Worm (Caenorhabditis elegans) whole organism, mixed stage, embryonic: Measurements from ENCODE around the gene rml-4.

Experiments used
- pha-4 ChIP-seq: fragments of 150-350 bp; optimal IDR thresholded peaks from 2 replicates; lab custom pipeline; 2018; ENCODE audit warnings: missing biosample characterization, missing genetic modification reagents, missing genetic modification characterization
- snpc-4 ChIP-seq: fragments of 150-350 bp; optimal IDR thresholded peaks from 2 replicates; lab custom pipeline; 2014; ENCODE audit warnings: missing biosample characterization, missing genetic modification characterization

DNA sequence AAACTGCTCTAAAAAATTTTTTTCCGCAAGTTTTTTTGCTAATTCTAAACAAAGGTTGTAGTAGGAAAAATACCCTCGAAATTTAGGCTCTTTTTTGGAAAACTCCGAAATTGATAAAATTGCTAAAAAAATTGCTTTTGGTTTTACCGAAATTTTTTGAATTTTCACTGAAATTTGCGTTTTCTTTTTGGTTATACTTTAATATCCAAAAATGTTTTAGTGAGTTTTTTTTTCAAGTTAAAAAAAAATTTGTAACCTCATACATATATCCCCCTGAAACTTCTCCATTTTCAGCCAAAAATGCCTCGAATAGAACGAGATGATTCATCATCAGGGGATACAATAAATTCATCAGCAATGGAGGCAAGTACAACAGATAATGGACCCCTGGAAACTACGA is 48.0 kb upstream of the rml-4 start, which contains the start of gene gpa-11:
- TF ChIP-seq snpc-4 (tag; lab: Kevin White, UChicago) (no peak), pha-4 (tag; lab: Kevin White, UChicago) (no peak)
